Worm (Caenorhabditis elegans): Measurements from ENCODE around the gene C54F6.3.
A peak's percentile ranks its signal among the peaks of the same experiment; 100 is the strongest.

C54F6.3 gene

ce11 chrV:7539015-7539414 lies 6.0 kb downstream of the C54F6.3 start, which contains the start of gene srh-268:
TSS of gene srh-268 (plus strand) at chrV:7539315.
- no peak for TF ChIP-seq lsy-2 (tag; optimal IDR thresholded peaks at IDR 0.05)
- no peak for TF ChIP-seq egl-27 (tag; optimal IDR thresholded peaks at IDR 0.05)
- TF ChIP-seq fos-1 (tag; optimal IDR thresholded peaks at IDR 0.05): no peak
- TF ChIP-seq zag-1 (tag; optimal IDR thresholded peaks at IDR 0.05): no peak
- no peak for TF ChIP-seq nhr-129 (tag; optimal IDR thresholded peaks at IDR 0.05)
- no peak for TF ChIP-seq nhr-12 (tag; optimal IDR thresholded peaks at IDR 0.05)
- TF ChIP-seq ZK546.5 (tag; optimal IDR thresholded peaks at IDR 0.05): no peak
- TF ChIP-seq mbf-1 (tag; optimal IDR thresholded peaks at IDR 0.05): no peak
- no peak for TF ChIP-seq unc-55 (GFP tag; optimal IDR thresholded peaks at IDR 0.05)
- TF ChIP-seq elt-1 (tag; optimal IDR thresholded peaks at IDR 0.05): no peak

ce11 chrV:7543728-7544127 lies 10.7 kb downstream of the C54F6.3 start:
- TF ChIP-seq unc-55 (GFP tag; optimal IDR thresholded peaks at IDR 0.05): no peak
- peak; percentile 2 for TF ChIP-seq sma-9 (GFP tag; optimal IDR thresholded peaks at IDR 0.05)
- no peak for TF ChIP-seq sma-9 (tag; optimal IDR thresholded peaks at IDR 0.05)
- no peak for TF ChIP-seq ztf-1 (GFP tag; conservative IDR thresholded peaks at IDR 0.05)
- TF ChIP-seq gmeb-1 (tag; optimal IDR thresholded peaks at IDR 0.05): no peak
- TF ChIP-seq elt-3 (tag; optimal IDR thresholded peaks at IDR 0.05): no peak
- TF ChIP-seq crh-2 (tag; optimal IDR thresholded peaks at IDR 0.05): no peak
- no peak for TF ChIP-seq ceh-16 (tag; optimal IDR thresholded peaks at IDR 0.05)
- no peak for TF ChIP-seq zag-1 (tag; optimal IDR thresholded peaks at IDR 0.05)
- no peak for TF ChIP-seq sem-4 (tag; optimal IDR thresholded peaks at IDR 0.05)
- TF ChIP-seq nhr-21 (tag; optimal IDR thresholded peaks at IDR 0.05): peak; percentile 69
- no peak for TF ChIP-seq nhr-25 (tag; optimal IDR thresholded peaks at IDR 0.05)
- TF ChIP-seq unc-62 (GFP tag; optimal IDR thresholded peaks at IDR 0.05): no peak

- TF ChIP-seq elt-3 (tag; optimal IDR thresholded peaks at IDR 0.05) (no peak), nhr-10 (tag; optimal IDR thresholded peaks at IDR 0.05) (no peak), elt-1 (tag; optimal IDR thresholded peaks at IDR 0.05) (no peak), ceh-16 (tag; optimal IDR thresholded peaks at IDR 0.05) (no peak), nhr-6 (tag; optimal IDR thresholded peaks at IDR 0.05) (no peak), crh-2 (tag; optimal IDR thresholded peaks at IDR 0.05) (no peak), skn-1 (tag; optimal IDR thresholded peaks at IDR 0.05) (no peak), lin-11 (tag; optimal IDR thresholded peaks at IDR 0.05) (no peak), R02D3.7 (tag; optimal IDR thresholded peaks at IDR 0.05) (no peak), lsy-2 (tag; optimal IDR thresholded peaks at IDR 0.05) (no peak), blmp-1 (tag; optimal IDR thresholded peaks at IDR 0.05; ENCODE audit: insufficient read depth) (no peak), nhr-11 (tag; optimal IDR thresholded peaks at IDR 0.05) (no peak), gmeb-1 (tag; optimal IDR thresholded peaks at IDR 0.05) (no peak), sma-9 (GFP tag; optimal IDR thresholded peaks at IDR 0.05) (no peak), sma-9 (tag; optimal IDR thresholded peaks at IDR 0.05) (no peak)
These were observed 12.1 kb downstream of the C54F6.3 start, which contains the start of the genes C54F6.19 and nhx-3 for ce11 chrV:7545187-7545586. TSS of gene C54F6.19 (plus strand) at chrV:7545487. TSS of gene nhx-3 (minus strand) at chrV:7545523.

- no peak for TF ChIP-seq mbf-1 (tag; optimal IDR thresholded peaks at IDR 0.05)
- TF ChIP-seq nhr-129 (tag; optimal IDR thresholded peaks at IDR 0.05): no peak
- TF ChIP-seq blmp-1 (tag; optimal IDR thresholded peaks at IDR 0.05; ENCODE audit: insufficient read depth): no peak
These were observed 14.4 kb downstream of the C54F6.3 start, which contains the start of gene ftn-1 for ce11 chrV:7547479-7547878. TSS of gene ftn-1 (minus strand) at chrV:7547579.

- TF ChIP-seq sma-9 (GFP tag; optimal IDR thresholded peaks at IDR 0.05) (peak; percentile 52), sma-9 (tag; optimal IDR thresholded peaks at IDR 0.05) (no peak), skn-1 (tag; optimal IDR thresholded peaks at IDR 0.05) (no peak)
These were observed 15.0 kb downstream of the C54F6.3 start for ce11 chrV:7548017-7548416.

ce11 chrV:7551821-7552220 lies 18.8 kb downstream of the C54F6.3 start, which contains the start of gene F19F10.3:
TSS of gene F19F10.3 (plus strand) at chrV:7552121.
- TF ChIP-seq nhr-23 (tag; optimal IDR thresholded peaks at IDR 0.05) (no peak), mab-5 (tag; optimal IDR thresholded peaks at IDR 0.05) (no peak), snpc-4 (tag; optimal IDR thresholded peaks at IDR 0.05) (no peak), ZK546.5 (tag; optimal IDR thresholded peaks at IDR 0.05) (no peak), mbf-1 (tag; optimal IDR thresholded peaks at IDR 0.05) (no peak), R02D3.7 (tag; optimal IDR thresholded peaks at IDR 0.05) (no peak), gmeb-1 (tag; optimal IDR thresholded peaks at IDR 0.05) (no peak), dmd-4 (tag; optimal IDR thresholded peaks at IDR 0.05) (no peak), nhr-25 (tag; optimal IDR thresholded peaks at IDR 0.05) (no peak), F13H6.1 (tag; optimal IDR thresholded peaks at IDR 0.05) (no peak), ztf-11 (tag; optimal IDR thresholded peaks at IDR 0.05) (no peak), alr-1 (tag; optimal IDR thresholded peaks at IDR 0.05) (no peak), ztf-1 (GFP tag; conservative IDR thresholded peaks at IDR 0.05) (no peak), sma-9 (GFP tag; optimal IDR thresholded peaks at IDR 0.05) (no peak), sma-9 (tag; optimal IDR thresholded peaks at IDR 0.05) (no peak)

Measured in whole organism, L2 larva.